Fruit fly (Drosophila melanogaster) whole organism, wandering third instar larva: ENCODE results near the gene CG18754.

ENCODE experiments used
- Abd-B ChIP-seq: fragments of >200 bp; optimal IDR thresholded peaks from 2 replicates; lab custom pipeline; 2017; ENCODE audit warnings: missing biosample characterization, missing genetic modification characterization
- Dif ChIP-seq: fragments of 200-275, 200-300 bp; sonication (Bioruptor generic); optimal IDR thresholded peaks from 2 replicates; lab custom pipeline; 2018; ENCODE audit warnings: missing biosample characterization, missing genetic modification characterization; ENCODE audit not compliant: partially characterized antibody
- Hr78 ChIP-seq: fragments of >200 bp; optimal IDR thresholded peaks from 2 replicates; lab custom pipeline; 2017; ENCODE audit warnings: missing biosample characterization, missing genetic modification characterization
- Hr83 ChIP-seq: fragments of 200-300 bp; sonication (Bioruptor generic); optimal IDR thresholded peaks from 2 replicates; lab custom pipeline; 2016; ENCODE audit warnings: missing biosample characterization, mild to moderate bottlenecking, missing genetic modification characterization, moderate library complexity; ENCODE audit not compliant: poor library complexity, severe bottlenecking
- Sp1 ChIP-seq: fragments of 200-800 bp; sonication (Bioruptor generic); optimal IDR thresholded peaks from 3 replicates; lab custom pipeline; 2019; ENCODE audit warnings: missing biosample characterization, mild to moderate bottlenecking, missing genetic modification characterization, moderate library complexity
- ey ChIP-seq: fragments of 200-800 bp; sonication (Bioruptor generic); optimal IDR thresholded peaks from 2 replicates; lab custom pipeline; 2016; ENCODE audit warnings: missing biosample characterization, missing genetic modification characterization
- h ChIP-seq: fragments of 200-800 bp; sonication (Bioruptor generic); optimal IDR thresholded peaks from 3 replicates; lab custom pipeline; 2016; ENCODE audit warnings: missing biosample characterization, mild to moderate bottlenecking, missing genetic modification characterization
- pan ChIP-seq: fragments of >200 bp; optimal IDR thresholded peaks from 2 replicates; lab custom pipeline; 2017
- psq ChIP-seq: fragments of 200-800 bp; sonication (Bioruptor generic); optimal IDR thresholded peaks from 3 replicates; lab custom pipeline; 2017; ENCODE audit warnings: missing biosample characterization, mild to moderate bottlenecking, missing genetic modification characterization, moderate library complexity
- sv ChIP-seq: fragments of 200-800 bp; sonication (Bioruptor generic); optimal IDR thresholded peaks from 3 replicates; lab custom pipeline; 2016; ENCODE audit warnings: missing biosample characterization, missing genetic modification characterization
- usp ChIP-seq: fragments of >200 bp; optimal IDR thresholded peaks from 2 replicates; lab custom pipeline; 2017; ENCODE audit warnings: missing biosample characterization, missing genetic modification characterization

DNA sequence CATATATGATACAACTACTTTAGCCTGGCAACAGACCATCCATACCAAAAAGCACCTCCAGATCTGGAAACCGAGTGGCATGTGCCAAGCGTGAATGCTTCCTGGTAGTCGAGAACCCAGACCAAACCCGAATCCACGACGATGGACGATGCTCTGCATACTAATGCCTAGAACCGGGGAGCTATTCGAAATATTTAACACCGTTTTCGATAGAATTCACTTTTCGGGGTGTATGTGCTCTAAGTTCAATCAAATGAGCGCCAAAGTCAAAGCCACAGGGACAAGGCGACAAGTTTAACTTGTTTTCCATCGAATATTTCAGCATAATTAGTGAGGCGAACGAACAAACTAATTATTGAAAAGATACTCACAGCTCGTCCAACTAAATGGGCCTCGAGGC is 21.1 kb upstream of the CG18754 start:
- TF ChIP-seq Sp1 (GFP tag; lab: Kevin White, UChicago) (no peak), pan (lab: Kevin White, UChicago) (no peak), Abd-B (GFP tag; lab: Kevin White, UChicago) (no peak), psq (GFP tag; lab: Kevin White, UChicago) (no peak), ey (GFP tag; lab: Kevin White, UChicago) (no peak), sv (GFP tag; lab: Kevin White, UChicago) (no peak), Hr83 (GFP tag; lab: Kevin White, UChicago) (no peak), Hr78 (GFP tag; lab: Kevin White, UChicago) (no peak), Dif (GFP tag; lab: Kevin White, UChicago) (no peak), h (GFP tag; lab: Kevin White, UChicago) (no peak), usp (GFP tag; lab: Kevin White, UChicago) (no peak)
